Worm (Caenorhabditis elegans) whole organism, L3 larva: ENCODE measurements around the gene evl-14.

ENCODE experiments used
- R02D3.7 ChIP-seq: fragments of 150-350 bp; optimal IDR thresholded peaks from 2 replicates; lab custom pipeline; 2014; ENCODE audit warnings: missing biosample characterization, missing genetic modification characterization
- ZK546.5 ChIP-seq: sonication (generic microtip); optimal IDR thresholded peaks from 2 replicates; lab custom pipeline; 2017; ENCODE audit warnings: missing biosample characterization, missing genetic modification characterization
- aly-2 ChIP-seq: fragments of 150-350 bp; optimal IDR thresholded peaks from 2 replicates; lab custom pipeline; 2014; ENCODE audit warnings: missing biosample characterization, missing genetic modification characterization
- ama-1 ChIP-seq: fragments of 150-350 bp; optimal IDR thresholded peaks from 2 replicates; lab custom pipeline; 2018
- ceh-16 ChIP-seq: sonication (generic microtip); optimal IDR thresholded peaks from 2 replicates; lab custom pipeline; 2017; ENCODE audit warnings: missing biosample characterization, missing genetic modification characterization
- ceh-28 ChIP-seq: fragments of 150-350 bp; optimal IDR thresholded peaks from 2 replicates; lab custom pipeline; 2014; ENCODE audit warnings: missing biosample characterization, missing genetic modification reagents, missing genetic modification characterization
- ceh-82 ChIP-seq: fragments of 150-350 bp; optimal IDR thresholded peaks from 2 replicates; lab custom pipeline; 2014; ENCODE audit warnings: missing biosample characterization, missing genetic modification characterization
- ceh-9 ChIP-seq: sonication (generic microtip); optimal IDR thresholded peaks from 2 replicates; lab custom pipeline; 2018; ENCODE audit warnings: missing biosample characterization, missing genetic modification characterization
- daf-12 ChIP-seq: fragments of 150-350 bp; optimal IDR thresholded peaks from 2 replicates; lab custom pipeline; 2014; ENCODE audit warnings: missing biosample characterization, missing genetic modification reagents, missing genetic modification characterization
- egl-27 ChIP-seq: sonication (generic microtip); optimal IDR thresholded peaks from 4 replicates; lab custom pipeline; 2017; ENCODE audit warnings: missing biosample characterization, missing genetic modification reagents, missing genetic modification characterization
- elt-1 ChIP-seq: fragments of 150-350 bp; optimal IDR thresholded peaks from 2 replicates; lab custom pipeline; 2014; ENCODE audit warnings: missing biosample characterization, missing genetic modification characterization
- elt-2 ChIP-seq: sonication (generic microtip); optimal IDR thresholded peaks from 2 replicates; lab custom pipeline; 2016; ENCODE audit warnings: missing genetic modification reagents, mild to moderate bottlenecking, missing genetic modification characterization, missing compliant biosample characterization
- elt-3 ChIP-seq, 3 experiments: fragments of 150-350 bp in 1 of 3; sonication (generic microtip) in 2 of 3; optimal IDR thresholded peaks; 2 replicates in 2 of 3; 4 replicates in 1 of 3; lab custom pipeline; 2014 to 2017; ENCODE audit warnings: missing biosample characterization in 3 of 3, missing genetic modification characterization in 3 of 3
- eor-1 ChIP-seq, 2 experiments: fragments of 150-350 bp; optimal IDR thresholded peaks; 2 replicates each; lab custom pipeline; 2014 to 2018; ENCODE audit warnings: missing biosample characterization in 2 of 2, missing genetic modification characterization in 2 of 2
- fkh-10 ChIP-seq: sonication (generic microtip); optimal IDR thresholded peaks from 2 replicates; lab custom pipeline; 2017; ENCODE audit warnings: missing biosample characterization, missing genetic modification reagents, missing genetic modification characterization
- fkh-2 ChIP-seq: fragments of 150-350 bp; optimal IDR thresholded peaks from 2 replicates; lab custom pipeline; 2014; ENCODE audit warnings: missing biosample characterization, missing genetic modification reagents, missing genetic modification characterization
- fos-1 ChIP-seq: fragments of 150-350 bp; optimal IDR thresholded peaks from 2 replicates; lab custom pipeline; 2014; ENCODE audit warnings: missing biosample characterization, missing genetic modification characterization
- hmg-11 ChIP-seq: sonication (generic microtip); optimal IDR thresholded peaks from 2 replicates; lab custom pipeline; 2016; ENCODE audit warnings: missing genetic modification characterization, missing compliant biosample characterization
- jun-1 ChIP-seq: fragments of 150-350 bp; optimal IDR thresholded peaks from 2 replicates; lab custom pipeline; 2014; ENCODE audit warnings: missing biosample characterization, missing genetic modification reagents, missing genetic modification characterization
- lin-15B ChIP-seq: fragments of 150-350 bp; optimal IDR thresholded peaks from 2 replicates; lab custom pipeline; 2014; ENCODE audit warnings: missing biosample characterization, missing genetic modification characterization
- lin-39 ChIP-seq: fragments of 150-350 bp; optimal IDR thresholded peaks from 2 replicates; lab custom pipeline; 2018; ENCODE audit warnings: missing biosample characterization, missing genetic modification reagents, missing genetic modification characterization
- lsy-12 ChIP-seq: sonication (generic microtip); optimal IDR thresholded peaks from 2 replicates; lab custom pipeline; 2016; ENCODE audit warnings: mild to moderate bottlenecking, missing genetic modification characterization, missing compliant biosample characterization
- mdl-1 ChIP-seq: fragments of 150-350 bp; optimal IDR thresholded peaks from 2 replicates; lab custom pipeline; 2014; ENCODE audit warnings: missing biosample characterization, missing genetic modification characterization
- mml-1 ChIP-seq: fragments of 150-350 bp; sonication (generic microtip); optimal IDR thresholded peaks from 3 replicates; lab custom pipeline; 2014; ENCODE audit warnings: missing biosample characterization, missing genetic modification characterization
- nfya-1 ChIP-seq: sonication (generic microtip); optimal IDR thresholded peaks from 2 replicates; lab custom pipeline; 2017; ENCODE audit warnings: missing genetic modification characterization, mild to moderate bottlenecking, missing compliant biosample characterization, antibody characterized with exemption, moderate library complexity; ENCODE audit not compliant: insufficient read depth
- nhr-11 ChIP-seq: fragments of 150-350 bp; optimal IDR thresholded peaks from 2 replicates; lab custom pipeline; 2014; ENCODE audit warnings: missing biosample characterization, missing genetic modification characterization
- nhr-12 ChIP-seq: fragments of 150-350 bp; optimal IDR thresholded peaks from 2 replicates; lab custom pipeline; 2014; ENCODE audit warnings: missing biosample characterization, missing genetic modification characterization
- nhr-23 ChIP-seq: fragments of 150-350 bp; optimal IDR thresholded peaks from 2 replicates; lab custom pipeline; 2014; ENCODE audit warnings: missing biosample characterization, missing genetic modification reagents, missing genetic modification characterization
- nhr-237 ChIP-seq: fragments of 150-350 bp; optimal IDR thresholded peaks from 2 replicates; lab custom pipeline; 2014; ENCODE audit warnings: missing biosample characterization, missing genetic modification characterization
- nhr-25 ChIP-seq: sonication (generic microtip); optimal IDR thresholded peaks from 2 replicates; lab custom pipeline; 2017; ENCODE audit warnings: missing biosample characterization, missing genetic modification characterization
- nhr-28 ChIP-seq: fragments of 150-350 bp; optimal IDR thresholded peaks from 2 replicates; lab custom pipeline; 2014; ENCODE audit warnings: missing biosample characterization, missing genetic modification characterization
- nhr-43 ChIP-seq: sonication (generic microtip); optimal IDR thresholded peaks from 2 replicates; lab custom pipeline; 2016; ENCODE audit warnings: mild to moderate bottlenecking, missing genetic modification characterization, missing compliant biosample characterization; ENCODE audit not compliant: poor library complexity, severe bottlenecking
- nhr-67 ChIP-seq: fragments of 150-350 bp; optimal IDR thresholded peaks from 2 replicates; lab custom pipeline; 2014; ENCODE audit warnings: missing biosample characterization, missing genetic modification characterization
- nhr-77 ChIP-seq: fragments of 150-350 bp; optimal IDR thresholded peaks from 2 replicates; lab custom pipeline; 2014; ENCODE audit warnings: missing biosample characterization, missing genetic modification characterization
- pha-4 ChIP-seq: fragments of 150-350 bp; optimal IDR thresholded peaks from 2 replicates; lab custom pipeline; 2014; ENCODE audit warnings: missing biosample characterization, missing genetic modification reagents, missing genetic modification characterization
- pqm-1 ChIP-seq: fragments of 150-350 bp; optimal IDR thresholded peaks from 2 replicates; lab custom pipeline; 2017; ENCODE audit warnings: missing biosample characterization, missing genetic modification characterization, inconsistent platforms
- sea-2 ChIP-seq: fragments of 150-350 bp; sonication (generic microtip); optimal IDR thresholded peaks from 4 replicates; lab custom pipeline; 2014; ENCODE audit warnings: missing biosample characterization, missing genetic modification reagents, missing genetic modification characterization
- skn-1 ChIP-seq: fragments of 150-350 bp; optimal IDR thresholded peaks from 2 replicates; lab custom pipeline; 2014; ENCODE audit warnings: missing biosample characterization, missing genetic modification characterization
- snpc-4 ChIP-seq: fragments of 150-350 bp; optimal IDR thresholded peaks from 2 replicates; lab custom pipeline; 2014; ENCODE audit warnings: missing biosample characterization, missing genetic modification characterization
- tbx-2 ChIP-seq: sonication (generic microtip); optimal IDR thresholded peaks from 2 replicates; lab custom pipeline; 2016; ENCODE audit warnings: mild to moderate bottlenecking, missing genetic modification characterization, missing compliant biosample characterization
- unc-62 ChIP-seq: fragments of 150-350 bp; sonication (generic microtip); optimal IDR thresholded peaks from 4 replicates; lab custom pipeline; 2014; ENCODE audit warnings: missing biosample characterization, missing genetic modification reagents, missing genetic modification characterization
- zag-1 ChIP-seq: fragments of 150-350 bp; optimal IDR thresholded peaks from 2 replicates; lab custom pipeline; 2014; ENCODE audit warnings: missing biosample characterization, missing genetic modification characterization
- ztf-11 ChIP-seq: fragments of 150-350 bp; optimal IDR thresholded peaks from 2 replicates; lab custom pipeline; 2014; ENCODE audit warnings: missing biosample characterization, missing genetic modification characterization
- ztf-4 ChIP-seq: fragments of 150-350 bp; optimal IDR thresholded peaks from 2 replicates; lab custom pipeline; 2014; ENCODE audit warnings: missing biosample characterization, missing genetic modification characterization

evl-14 gene

DNA sequence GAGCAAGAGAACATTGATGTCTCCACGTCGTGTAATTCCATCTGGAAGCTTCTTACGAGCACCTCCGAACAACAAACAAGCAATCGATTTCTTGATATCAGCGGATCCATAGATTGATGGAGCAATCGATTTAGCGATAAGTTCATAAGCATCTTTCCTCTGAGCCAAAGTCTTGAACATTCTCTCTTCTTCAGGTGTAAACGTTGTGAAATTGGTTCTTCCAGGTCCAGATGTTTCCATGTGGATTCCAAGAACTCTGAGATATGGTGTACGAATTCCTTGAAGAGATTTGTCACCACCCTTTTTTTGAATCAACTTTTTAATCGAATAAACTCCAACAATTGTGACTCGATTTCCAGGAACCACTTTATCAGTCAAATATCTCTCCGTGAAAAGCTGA, 23.0 kb downstream of the evl-14 start:
- TF ChIP-seq lin-15B (tag; lab: Kevin White, UChicago): no peak
- no peak for TF ChIP-seq tbx-2 (tag; lab: Kevin White, UChicago)
- no peak for TF ChIP-seq nhr-77 (tag; lab: Kevin White, UChicago)
- no peak for TF ChIP-seq pqm-1 (tag; lab: Kevin White, UChicago)
- no peak for TF ChIP-seq zag-1 (tag; lab: Kevin White, UChicago)
- TF ChIP-seq ceh-16 (tag; lab: Kevin White, UChicago): no peak
- no peak for TF ChIP-seq nfya-1 (tag; lab: Kevin White, UChicago)
- TF ChIP-seq skn-1 (tag; lab: Kevin White, UChicago): no peak
- TF ChIP-seq ztf-11 (tag; lab: Kevin White, UChicago): no peak
- no peak for TF ChIP-seq elt-1 (tag; lab: Kevin White, UChicago)
- TF ChIP-seq nhr-237 (tag; lab: Kevin White, UChicago): no peak
- TF ChIP-seq fos-1: no peak
- TF ChIP-seq daf-12: no peak
- no peak for TF ChIP-seq nhr-12 (tag; lab: Kevin White, UChicago)
- TF ChIP-seq mml-1 (tag; lab: Kevin White, UChicago): no peak
- no peak for TF ChIP-seq ztf-4 (tag; lab: Kevin White, UChicago)
- TF ChIP-seq ceh-28: no peak

DNA sequence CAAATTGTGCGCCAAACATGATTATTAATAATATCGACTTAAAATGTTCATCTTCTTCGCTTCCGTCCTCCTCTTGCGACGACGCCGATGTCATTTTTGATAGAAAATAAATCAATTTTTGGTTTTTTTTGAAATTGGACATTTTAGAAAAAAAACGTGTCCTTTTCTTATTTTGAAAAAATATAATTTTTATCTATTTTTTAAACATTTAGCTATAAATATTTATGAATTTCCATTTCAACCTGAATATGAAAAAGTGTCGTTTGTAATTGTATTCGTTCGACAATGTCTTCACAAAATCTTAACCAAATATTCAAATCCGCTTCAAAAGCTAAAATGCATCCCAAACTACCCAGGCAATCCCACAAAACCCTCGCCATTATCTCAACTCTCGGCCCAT, 25.5 kb downstream of the evl-14 start, which contains the start of gene R10E4.3:
Gene R10E4.3 (minus strand): TSS at position 101 of the 400 bp plus-strand sequence.
- TF ChIP-seq nhr-43 (tag; lab: Kevin White, UChicago): no peak
- no peak for TF ChIP-seq fkh-2
- TF ChIP-seq nhr-11: no peak
- no peak for TF ChIP-seq nhr-25 (tag; lab: Kevin White, UChicago)
- no peak for TF ChIP-seq ztf-4 (tag; lab: Kevin White, UChicago)
- no peak for TF ChIP-seq nhr-237 (tag; lab: Kevin White, UChicago)
- TF ChIP-seq aly-2 (tag; lab: Kevin White, UChicago): no peak
- no peak for TF ChIP-seq skn-1 (tag; lab: Kevin White, UChicago)
- TF ChIP-seq nfya-1 (tag; lab: Kevin White, UChicago): no peak
- TF ChIP-seq ZK546.5: no peak
- no peak for TF ChIP-seq zag-1 (tag; lab: Kevin White, UChicago)
- no peak for TF ChIP-seq nhr-12 (tag; lab: Kevin White, UChicago)
- TF ChIP-seq nhr-23 (tag; lab: Kevin White, UChicago): no peak
- no peak for TF ChIP-seq ceh-9 (tag; lab: Kevin White, UChicago)

DNA sequence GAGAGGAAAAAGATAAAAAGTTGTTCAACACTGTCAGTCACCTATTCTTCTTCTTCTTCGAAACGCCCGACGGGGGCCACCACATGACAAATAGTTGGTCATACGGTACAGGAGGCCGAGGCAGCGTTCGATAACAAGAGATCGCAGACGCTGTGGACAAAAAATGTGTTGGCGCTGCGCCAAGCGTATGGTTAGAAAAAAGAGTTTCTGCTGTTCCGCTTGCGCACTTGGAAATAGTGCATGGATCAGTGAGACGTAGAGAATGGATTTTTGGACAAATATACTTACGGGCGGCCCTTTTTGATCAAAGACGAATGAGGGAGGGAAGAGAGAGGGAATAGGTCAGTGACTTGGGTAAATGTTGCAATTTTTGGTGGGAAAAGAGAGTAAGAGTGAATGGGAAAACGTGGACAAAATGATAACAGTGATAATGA, 28.2 kb downstream of the evl-14 start:
- TF ChIP-seq pha-4 (peak; percentile 99), eor-1 (tag; optimal IDR thresholded peaks at IDR 0.05; lab: Kevin White, UChicago) (no peak), unc-62 (GFP tag; lab: Kevin White, UChicago) (no peak), tbx-2 (tag; lab: Kevin White, UChicago) (peak; percentile 49), hmg-11 (tag; lab: Kevin White, UChicago) (peak; percentile 69), nhr-237 (tag; lab: Kevin White, UChicago) (no peak), elt-1 (tag; lab: Kevin White, UChicago) (peak; percentile 28), egl-27 (peak; percentile 57), ceh-9 (tag; lab: Kevin White, UChicago) (no peak), fkh-10 (GFP tag; lab: Kevin White, UChicago) (no peak), fos-1 (peak; percentile 16), mdl-1 (tag; lab: Kevin White, UChicago) (peak; percentile 70), ama-1 (no peak), ztf-4 (tag; lab: Kevin White, UChicago) (no peak), aly-2 (tag; lab: Kevin White, UChicago) (no peak), lin-39 (tag; lab: Kevin White, UChicago) (peak; percentile 4), pqm-1 (tag; lab: Kevin White, UChicago) (peak; percentile 30), nfya-1 (tag; lab: Kevin White, UChicago) (peak; percentile 73), snpc-4 (tag; lab: Kevin White, UChicago) (peak; percentile 43), nhr-11 (no peak), ZK546.5 (no peak), ceh-28 (peak; percentile 60), lsy-12 (tag; lab: Kevin White, UChicago) (peak; percentile 76), nhr-23 (tag; lab: Kevin White, UChicago) (peak; percentile 93), ceh-16 (tag; lab: Kevin White, UChicago) (no peak), R02D3.7 (peak; percentile 11), ceh-82 (tag; lab: Kevin White, UChicago) (no peak), jun-1 (tag; lab: Kevin White, UChicago) (peak; percentile 84), sea-2 (GFP tag; lab: Kevin White, UChicago) (no peak), nhr-28 (tag; lab: Kevin White, UChicago) (no peak), lin-15B (tag; lab: Kevin White, UChicago) (peak; percentile 40), nhr-67 (tag; lab: Kevin White, UChicago) (no peak), nhr-25 (tag; lab: Kevin White, UChicago) (peak; percentile 95), nhr-43 (tag; lab: Kevin White, UChicago) (peak; percentile 94), elt-2 (tag; lab: Kevin White, UChicago) (peak; percentile 77), daf-12 (no peak), mml-1 (tag; lab: Kevin White, UChicago) (no peak), elt-3 (tag; optimal IDR thresholded peaks at IDR 0.05; lab: Kevin White, UChicago) (peak in 1 of 3 experiments; percentile 27)
- TF ChIP-seq, all 47 proteins: peak for 21
